Worm (Caenorhabditis elegans) whole organism, L2 larva: ENCODE results near the gene cylc-1.

Experiments used
- ceh-82 ChIP-seq: fragments of 150-350 bp; optimal IDR thresholded peaks from 2 replicates; lab custom pipeline; 2014; ENCODE audit warnings: missing biosample characterization, missing genetic modification characterization
- ztf-11 ChIP-seq: sonication (generic microtip); optimal IDR thresholded peaks from 2 replicates; lab custom pipeline; 2017; ENCODE audit warnings: missing biosample characterization, missing genetic modification characterization

DNA sequence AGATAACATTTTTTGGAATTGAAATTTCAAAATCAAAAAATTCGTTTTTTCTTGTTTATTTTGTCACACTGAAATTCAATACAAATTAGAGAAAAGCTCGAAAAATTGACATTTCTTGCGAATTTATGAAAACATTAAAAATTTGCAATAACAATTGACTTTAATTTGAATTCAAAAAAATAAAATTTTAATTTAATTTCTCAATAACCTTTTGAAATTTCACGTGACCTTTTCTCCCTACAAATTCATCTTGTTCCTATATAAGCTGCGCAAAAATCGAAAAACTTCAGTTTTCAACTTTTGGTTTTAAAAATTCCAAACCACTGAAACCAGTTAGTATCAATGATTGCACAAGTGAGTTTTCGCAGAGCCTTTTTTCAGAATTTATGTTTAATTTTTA lies 43.2 kb upstream of the cylc-1 start, which contains the start of gene F36H12.4:
- TF ChIP-seq ztf-11 (tag; lab: Kevin White, UChicago) (no peak), ceh-82 (no peak)
